Fruit fly (Drosophila melanogaster) whole organism, embryonic: ENCODE results near the gene His3.3B.
A peak's percentile ranks its signal among the peaks of the same experiment; 100 is the strongest.

Source experiments
- ATbp ChIP-seq: fragments of 200-800 bp; sonication (Bioruptor generic); optimal IDR thresholded peaks from 2 replicates; lab custom pipeline; 2017; ENCODE audit warnings: missing biosample characterization, mild to moderate bottlenecking, missing genetic modification characterization, missing genetic modification reagents
- Abd-B ChIP-seq: fragments of 200-800 bp; sonication (Bioruptor generic); optimal IDR thresholded peaks from 2 replicates; lab custom pipeline; 2018; ENCODE audit warnings: missing biosample characterization, mild to moderate bottlenecking, missing genetic modification characterization, moderate library complexity
- Bgb ChIP-seq: fragments of 200-800 bp; sonication (Bioruptor generic); IDR thresholded peaks from 2 replicates; pipeline ENCODE4 v1.3.6; 2022; ENCODE audit warnings: missing biosample characterization, missing genetic modification characterization; ENCODE audit not compliant: partially characterized antibody
- CG10431 ChIP-seq: fragments of 200-800 bp; sonication (Bioruptor generic); optimal IDR thresholded peaks from 3 replicates; lab custom pipeline; 2018; ENCODE audit warnings: missing biosample characterization, mild to moderate bottlenecking, missing genetic modification characterization
- CG10979 ChIP-seq: fragments of 200-800 bp; sonication (Bioruptor generic); optimal IDR thresholded peaks from 2 replicates; lab custom pipeline; 2018; ENCODE audit warnings: missing biosample characterization, mild to moderate bottlenecking, missing genetic modification characterization, moderate library complexity
- CG13287 ChIP-seq: fragments of 200-800 bp; sonication (Bioruptor generic); IDR thresholded peaks from 2 replicates; pipeline ENCODE4 v1.3.6; 2022; ENCODE audit warnings: missing biosample characterization, missing genetic modification characterization; ENCODE audit not compliant: partially characterized antibody
- CG14860 ChIP-seq: fragments of 200-800 bp; sonication (Bioruptor generic); IDR thresholded peaks from 3 replicates; pipeline ENCODE4 v1.3.6; 2022; ENCODE audit warnings: missing biosample characterization, missing genetic modification characterization; ENCODE audit not compliant: partially characterized antibody
- CG15479 ChIP-seq: fragments of 200-800 bp; sonication (Bioruptor generic); optimal IDR thresholded peaks from 3 replicates; lab custom pipeline; 2019; ENCODE audit warnings: missing biosample characterization, mild to moderate bottlenecking, missing genetic modification characterization, moderate library complexity
- CG1602 ChIP-seq: fragments of 200-800 bp; sonication (Bioruptor generic); optimal IDR thresholded peaks from 3 replicates; lab custom pipeline; 2016; ENCODE audit warnings: missing biosample characterization, missing genetic modification characterization
- CG17829 ChIP-seq: fragments of 200-800 bp; optimal IDR thresholded peaks from 2 replicates; lab custom pipeline; 2019; ENCODE audit warnings: missing biosample characterization, mild to moderate bottlenecking, missing genetic modification characterization, moderate library complexity
- CG18764 ChIP-seq: fragments of 200-800 bp; sonication (Bioruptor generic); optimal IDR thresholded peaks from 3 replicates; lab custom pipeline; 2016; ENCODE audit warnings: missing biosample characterization, missing genetic modification characterization
- CG3065 ChIP-seq: fragments of 200-800 bp; sonication (Bioruptor generic); optimal IDR thresholded peaks from 2 replicates; lab custom pipeline; 2016; ENCODE audit warnings: missing biosample characterization, missing genetic modification characterization
- CG33213 ChIP-seq: fragments of 200-800 bp; sonication (Bioruptor generic); optimal IDR thresholded peaks from 3 replicates; lab custom pipeline; 2016; ENCODE audit warnings: missing biosample characterization, missing genetic modification characterization
- CG34224 ChIP-seq: fragments of 200-800 bp; sonication (Bioruptor generic); IDR thresholded peaks from 3 replicates; pipeline ENCODE4 v1.3.6; 2022; ENCODE audit warnings: missing biosample characterization, missing genetic modification characterization; ENCODE audit not compliant: partially characterized antibody
- CG3847 ChIP-seq: fragments of 200-800 bp; sonication (Bioruptor generic); IDR thresholded peaks from 2 replicates; pipeline ENCODE4 v1.3.6; 2022; ENCODE audit warnings: missing biosample characterization, missing genetic modification characterization
- CG4424 ChIP-seq: fragments of 200-800 bp; sonication (Bioruptor generic); optimal IDR thresholded peaks from 3 replicates; lab custom pipeline; 2016; ENCODE audit warnings: missing biosample characterization, missing genetic modification characterization
- CG4854 ChIP-seq: fragments of 200-800 bp; sonication (Bioruptor generic); optimal IDR thresholded peaks from 2 replicates; lab custom pipeline; 2016; ENCODE audit warnings: missing biosample characterization, missing genetic modification characterization, inconsistent platforms
- CG5245 ChIP-seq: fragments of 200-800 bp; sonication (Bioruptor generic); optimal IDR thresholded peaks from 3 replicates; lab custom pipeline; 2016; ENCODE audit warnings: missing biosample characterization, missing genetic modification characterization
- CG5953 ChIP-seq: fragments of 200-800 bp; sonication (Bioruptor generic); IDR thresholded peaks from 2 replicates; pipeline ENCODE4 v1.3.6; 2022; ENCODE audit warnings: missing biosample characterization, missing genetic modification characterization
- CG6791 ChIP-seq: fragments of 200-800 bp; sonication (Bioruptor generic); IDR thresholded peaks from 3 replicates; pipeline ENCODE4 v1.3.6; 2022; ENCODE audit warnings: missing biosample characterization, missing genetic modification characterization; ENCODE audit not compliant: partially characterized antibody
- CG7271 ChIP-seq: fragments of 200-800 bp; sonication (Bioruptor generic); optimal IDR thresholded peaks from 2 replicates; lab custom pipeline; 2018; ENCODE audit warnings: missing biosample characterization, mild to moderate bottlenecking, missing genetic modification characterization, moderate library complexity
- CG7745 ChIP-seq: fragments of 200-800 bp; sonication (Bioruptor generic); optimal IDR thresholded peaks from 2 replicates; lab custom pipeline; 2018; ENCODE audit warnings: missing biosample characterization, mild to moderate bottlenecking, missing genetic modification characterization, moderate library complexity
- CG8089 ChIP-seq: fragments of 200-800 bp; sonication (Bioruptor generic); optimal IDR thresholded peaks from 3 replicates; lab custom pipeline; 2016; ENCODE audit warnings: missing biosample characterization, missing genetic modification characterization
- CG9609 ChIP-seq: fragments of 200-800 bp; sonication (Bioruptor generic); optimal IDR thresholded peaks from 3 replicates; lab custom pipeline; 2016; ENCODE audit warnings: missing biosample characterization, missing genetic modification characterization
- CG9876 ChIP-seq: fragments of 200-800 bp; sonication (Bioruptor generic); optimal IDR thresholded peaks from 2 replicates; lab custom pipeline; 2016; ENCODE audit warnings: missing biosample characterization, missing genetic modification characterization
- Dip2 ChIP-seq: fragments of 200-800 bp; sonication (Bioruptor generic); IDR thresholded peaks from 2 replicates; pipeline ENCODE4 v1.3.6; 2022; ENCODE audit warnings: missing biosample characterization, missing genetic modification characterization
- Ets65A ChIP-seq: fragments of 200-800 bp; sonication (Bioruptor generic); peaks from one replicate; lab custom pipeline; 2016; ENCODE audit warnings: missing biosample characterization, missing genetic modification characterization
- Fer3 ChIP-seq: fragments of 200-800 bp; sonication (Bioruptor generic); optimal IDR thresholded peaks from 2 replicates; lab custom pipeline; 2018; ENCODE audit warnings: missing biosample characterization, mild to moderate bottlenecking, missing genetic modification characterization, moderate library complexity
- NFAT ChIP-seq: fragments of 200-800 bp; sonication (Bioruptor generic); IDR thresholded peaks from 2 replicates; pipeline ENCODE4 v1.3.6; 2022; ENCODE audit warnings: missing biosample characterization, missing genetic modification characterization
- Rfx ChIP-seq: fragments of 200-800 bp; sonication (Bioruptor generic); IDR thresholded peaks from 2 replicates; pipeline ENCODE4 v1.3.6; 2022; ENCODE audit warnings: missing biosample characterization, missing genetic modification characterization
- Sin3A ChIP-seq: fragments of >200 bp; optimal IDR thresholded peaks from 2 replicates; lab custom pipeline; 2018
- Taf1 ChIP-seq: fragments of 200-800 bp; sonication (Bioruptor generic); IDR thresholded peaks from 2 replicates; pipeline ENCODE4 v1.3.6; 2022; ENCODE audit warnings: missing biosample characterization, missing genetic modification characterization
- bcd ChIP-seq: fragments of 200-800 bp; sonication (Bioruptor generic); optimal IDR thresholded peaks from 2 replicates; lab custom pipeline; 2017; ENCODE audit warnings: missing biosample characterization, mild to moderate bottlenecking, missing genetic modification characterization
- btn ChIP-seq: fragments of 200-800 bp; sonication (Bioruptor generic); optimal IDR thresholded peaks from 2 replicates; lab custom pipeline; 2016; ENCODE audit warnings: missing biosample characterization, missing genetic modification characterization
- dpn ChIP-seq, 2 experiments: fragments of 200-800 bp; sonication (Bioruptor generic); optimal IDR thresholded peaks; 3 replicates each; lab custom pipeline; 2016; ENCODE audit warnings: missing biosample characterization in 2 of 2, missing genetic modification characterization in 2 of 2
- emc ChIP-seq: fragments of 200-800 bp; sonication (Bioruptor generic); optimal IDR thresholded peaks from 2 replicates; lab custom pipeline; 2016; ENCODE audit warnings: missing biosample characterization, missing genetic modification characterization
- fru ChIP-seq: fragments of >200 bp; optimal IDR thresholded peaks from 2 replicates; lab custom pipeline; 2017
- gcm2 ChIP-seq: fragments of 200-800 bp; sonication (Bioruptor generic); optimal IDR thresholded peaks from 2 replicates; lab custom pipeline; 2016; ENCODE audit warnings: missing biosample characterization, missing genetic modification characterization
- grau ChIP-seq: fragments of 200-800 bp; optimal IDR thresholded peaks from 3 replicates; lab custom pipeline; 2019; ENCODE audit warnings: missing biosample characterization, mild to moderate bottlenecking, missing genetic modification characterization, moderate library complexity
- gro ChIP-seq: fragments of 200-800 bp; sonication (Bioruptor generic); optimal IDR thresholded peaks from 2 replicates; lab custom pipeline; 2016; ENCODE audit warnings: missing biosample characterization, missing genetic modification characterization
- gsb-n ChIP-seq: fragments of 200-800 bp; sonication (Bioruptor generic); optimal IDR thresholded peaks from 3 replicates; lab custom pipeline; 2018; ENCODE audit warnings: missing biosample characterization, mild to moderate bottlenecking, missing genetic modification characterization
- h ChIP-seq: fragments of >200 bp; optimal IDR thresholded peaks from 2 replicates; lab custom pipeline; 2017
- ind ChIP-seq: fragments of 200-800 bp; sonication (Bioruptor generic); optimal IDR thresholded peaks from 3 replicates; lab custom pipeline; 2016; ENCODE audit warnings: missing biosample characterization, missing genetic modification characterization
- mld ChIP-seq: fragments of 200-800 bp; sonication (Bioruptor generic); IDR thresholded peaks from 3 replicates; pipeline ENCODE4 v1.3.6; 2022; ENCODE audit warnings: missing biosample characterization, missing genetic modification characterization; ENCODE audit not compliant: partially characterized antibody
- nom ChIP-seq: fragments of 200-800 bp; sonication (Bioruptor generic); optimal IDR thresholded peaks from 2 replicates; lab custom pipeline; 2017; ENCODE audit warnings: missing biosample characterization, missing genetic modification characterization, mild to moderate bottlenecking, moderate library complexity, missing genetic modification reagents
- pita ChIP-seq: fragments of 200-800 bp; sonication (Bioruptor generic); optimal IDR thresholded peaks from 2 replicates; lab custom pipeline; 2017; ENCODE audit warnings: missing biosample characterization, mild to moderate bottlenecking, missing genetic modification characterization
- psq ChIP-seq: fragments of 200-800 bp; sonication (Bioruptor generic); optimal IDR thresholded peaks from 2 replicates; lab custom pipeline; 2017; ENCODE audit warnings: missing biosample characterization, missing genetic modification characterization
- sim ChIP-seq: fragments of 200-800 bp; sonication (Bioruptor generic); IDR thresholded peaks from 2 replicates; pipeline ENCODE4 v1.3.6; 2022; ENCODE audit warnings: missing biosample characterization, missing genetic modification characterization
- tin ChIP-seq: fragments of 200-800 bp; sonication (Bioruptor generic); optimal IDR thresholded peaks from 3 replicates; lab custom pipeline; 2016; ENCODE audit warnings: missing biosample characterization, missing genetic modification characterization
- tio ChIP-seq: fragments of 200-800 bp; sonication (Bioruptor generic); optimal IDR thresholded peaks from 2 replicates; lab custom pipeline; 2017; ENCODE audit warnings: missing biosample characterization, missing genetic modification characterization, inconsistent platforms
- trem ChIP-seq: fragments of 200-800 bp; optimal IDR thresholded peaks from 3 replicates; lab custom pipeline; 2019; ENCODE audit warnings: missing biosample characterization, mild to moderate bottlenecking, missing genetic modification characterization, moderate library complexity
- usp ChIP-seq: fragments of >200 bp; optimal IDR thresholded peaks from 2 replicates; lab custom pipeline; 2017; ENCODE audit warnings: missing biosample characterization, missing genetic modification characterization

The His3.3B gene

DNA sequence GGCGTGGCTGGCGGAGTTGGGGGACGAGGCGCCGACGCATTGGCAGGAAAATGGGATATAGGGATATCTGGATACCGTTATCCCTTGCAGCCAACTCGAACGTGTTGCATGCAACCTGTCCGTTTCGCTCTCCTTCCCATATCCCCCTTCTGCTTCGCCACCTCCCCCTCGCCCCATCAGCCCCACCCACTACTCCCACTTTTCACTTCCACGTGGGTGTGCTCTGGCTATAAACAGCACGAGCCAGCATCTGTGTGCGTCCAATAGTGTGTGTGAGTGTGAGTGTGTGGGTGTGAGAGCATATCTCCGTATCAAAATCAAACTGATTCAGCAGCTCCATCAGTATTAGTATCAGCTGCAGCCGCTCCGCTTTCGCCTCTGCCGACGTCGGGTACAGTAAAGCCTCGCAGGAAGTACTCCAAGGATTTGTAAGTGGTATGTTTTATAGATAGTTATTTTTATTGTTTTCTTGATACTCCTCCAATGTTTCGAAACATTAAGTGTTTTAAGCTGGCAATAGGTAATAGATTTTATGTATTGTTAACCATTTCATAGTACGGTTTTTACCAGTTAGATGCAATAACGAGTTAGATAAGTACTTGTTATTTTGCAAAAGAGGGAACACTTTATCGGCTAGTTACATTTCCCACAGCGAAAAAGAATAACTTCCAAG lies 37.4 kb downstream of the His3.3B start (continued):
- no peak for TF ChIP-seq gro (GFP tag; lab: Kevin White, UChicago)
- no peak for TF ChIP-seq CG7745
- no peak for TF ChIP-seq CG4854 (GFP tag; lab: Kevin White, UChicago)
- no peak for TF ChIP-seq CG1602 (GFP tag; lab: Kevin White, UChicago)
- no peak for TF ChIP-seq emc (GFP tag; lab: Kevin White, UChicago)
- TF ChIP-seq mld (GFP tag; lab: Robert Waterston, UW): no peak
- TF ChIP-seq CG7271 (tag; lab: Kevin White, UChicago): no peak
- no peak for TF ChIP-seq sim
- no peak for TF ChIP-seq CG18764 (GFP tag; lab: Kevin White, UChicago)
- no peak for TF ChIP-seq CG13287 (GFP tag; lab: Robert Waterston, UW)
- TF ChIP-seq CG15479 (GFP tag; lab: Kevin White, UChicago): no peak
- peak; percentile 33 for TF ChIP-seq Fer3 (tag; lab: Kevin White, UChicago)
- no peak for TF ChIP-seq psq (GFP tag; lab: Kevin White, UChicago)
- TF ChIP-seq ATbp: no peak
- no peak for TF ChIP-seq h
- TF ChIP-seq nom: no peak
- no peak for TF ChIP-seq CG5245 (GFP tag; lab: Kevin White, UChicago)
- no peak for TF ChIP-seq NFAT
- TF ChIP-seq CG4424: peak; percentile 54
- TF ChIP-seq tin (GFP tag; lab: Kevin White, UChicago): peak; percentile 35
- TF ChIP-seq Abd-B (GFP tag; lab: Kevin White, UChicago): peak; percentile 47
- no peak for TF ChIP-seq fru (lab: Kevin White, UChicago)
- no peak for TF ChIP-seq gcm2
- no peak for TF ChIP-seq CG14860 (GFP tag; lab: Robert Waterston, UW)
- no peak for TF ChIP-seq Bgb (GFP tag; lab: Robert Waterston, UW)
- TF ChIP-seq CG8089 (GFP tag; lab: Kevin White, UChicago): no peak
- peak; percentile 67 for TF ChIP-seq CG10979 (tag; lab: Kevin White, UChicago)
- peak; percentile 22 for TF ChIP-seq CG17829 (tag; lab: Kevin White, UChicago)
- no peak for TF ChIP-seq CG3847 (GFP tag; lab: Robert Waterston, UW)
- TF ChIP-seq Taf1: no peak
- TF ChIP-seq dpn (GFP tag; optimal IDR thresholded peaks at IDR 0.05; lab: Kevin White, UChicago): peak in 1 of 2 experiments; percentile 35
- TF ChIP-seq CG34224 (GFP tag; lab: Robert Waterston, UW): no peak
- peak; percentile 29 for TF ChIP-seq trem (tag; lab: Kevin White, UChicago)
- TF ChIP-seq bcd (GFP tag; lab: Kevin White, UChicago): peak; percentile 47
- no peak for TF ChIP-seq tio
- TF ChIP-seq CG9876: no peak
- no peak for TF ChIP-seq CG9609 (GFP tag; lab: Kevin White, UChicago)
- TF ChIP-seq ind (GFP tag; lab: Kevin White, UChicago): peak; percentile 49
- TF ChIP-seq Sin3A: no peak
- no peak for TF ChIP-seq CG33213 (GFP tag; lab: Kevin White, UChicago)
- 0 out of 2 replicates have a peak, but pooled peaks have one; percentile 15 for TF ChIP-seq Rfx (GFP tag; lab: Robert Waterston, UW)
- TF ChIP-seq CG3065: no peak
- no peak for TF ChIP-seq grau (tag; lab: Kevin White, UChicago)
- TF ChIP-seq usp (GFP tag; lab: Kevin White, UChicago): no peak
- TF ChIP-seq CG5953 (GFP tag; lab: Robert Waterston, UW): no peak
- no peak for TF ChIP-seq Dip2 (GFP tag; lab: Robert Waterston, UW)
- no peak for TF ChIP-seq CG10431 (GFP tag; lab: Kevin White, UChicago)
- TF ChIP-seq gsb-n (tag; lab: Kevin White, UChicago): no peak
- no peak for TF ChIP-seq pita (GFP tag; lab: Kevin White, UChicago)
- TF ChIP-seq CG6791 (GFP tag; lab: Robert Waterston, UW): no peak
- no peak for TF ChIP-seq Ets65A
- no peak for TF ChIP-seq btn (GFP tag; lab: Kevin White, UChicago)
